Fruit fly (Drosophila melanogaster): ENCODE data around the gene CG32269.

The CG32269 gene

dm6 chr3L:3222643-3223389 lies 14.0 kb upstream of the CG32269 start, which contains the start of the genes RpL28 and eIF1 (continued):
- TF ChIP-seq CG2129 (GFP tag; IDR thresholded peaks at IDR 0.05; ENCODE audit: partially characterized antibody) (peak; percentile 67), ATbp (GFP tag; optimal IDR thresholded peaks at IDR 0.05) (peak; percentile 88), yki (optimal IDR thresholded peaks at IDR 0.05) (no peak), Oli (tag; optimal IDR thresholded peaks at IDR 0.05) (peak; percentile 13), Fer1 (GFP tag; optimal IDR thresholded peaks at IDR 0.05) (peak; percentile 90), Max (GFP tag; optimal IDR thresholded peaks at IDR 0.05) (peak; percentile 94), lov (optimal IDR thresholded peaks at IDR 0.05) (no peak), lov (GFP tag; IDR thresholded peaks at IDR 0.05) (peak; percentile 95), hbn (GFP tag; IDR thresholded peaks at IDR 0.05; ENCODE audit: partially characterized antibody) (peak; percentile 64), CG7786 (GFP tag; optimal IDR thresholded peaks at IDR 0.05) (peak; percentile 84), run (tag; optimal IDR thresholded peaks at IDR 0.05) (peak; percentile 54), sna (GFP tag; IDR thresholded peaks at IDR 0.05; ENCODE audit: partially characterized antibody) (peak; percentile 73), CG2678 (tag; optimal IDR thresholded peaks at IDR 0.05) (peak; percentile 83), sqz (GFP tag; optimal IDR thresholded peaks at IDR 0.05) (peak; percentile 86), CG15601 (tag; optimal IDR thresholded peaks at IDR 0.05) (peak; percentile 84), CG14441 (GFP tag; IDR thresholded peaks at IDR 0.05) (peak; percentile 87), tx (GFP tag; optimal IDR thresholded peaks at IDR 0.05) (peak; percentile 69), bsh (GFP tag; optimal IDR thresholded peaks at IDR 0.05) (peak; percentile 32 to 79), kay (GFP tag; optimal IDR thresholded peaks at IDR 0.05) (peak; percentile 61), Scr (GFP tag; IDR thresholded peaks at IDR 0.05; ENCODE audit: partially characterized antibody) (peak; percentile 88), CG9797 (GFP tag; optimal IDR thresholded peaks at IDR 0.05) (peak; percentile 71), gfzf (GFP tag; optimal IDR thresholded peaks at IDR 0.05) (peak; percentile 31), NC2α (GFP tag; optimal IDR thresholded peaks at IDR 0.05) (peak; percentile 83), zen (tag; optimal IDR thresholded peaks at IDR 0.05) (peak; percentile 88), CG17385 (GFP tag; optimal IDR thresholded peaks at IDR 0.05) (peak; percentile 91), unpg (GFP tag; optimal IDR thresholded peaks at IDR 0.05) (peak; percentile 78), CG15479 (GFP tag; optimal IDR thresholded peaks at IDR 0.05) (peak; percentile 49), dysf (GFP tag; IDR thresholded peaks at IDR 0.05) (peak; percentile 84; the same call in 2 of the 3 replicates), TFAM (GFP tag; optimal IDR thresholded peaks at IDR 0.05) (peak; percentile 83), eve (GFP tag; optimal IDR thresholded peaks at IDR 0.05) (no peak), peb (GFP tag; IDR thresholded peaks at IDR 0.05) (peak; percentile 52; the same call in 1 of the 2 replicates), al (GFP tag; IDR thresholded peaks at IDR 0.05) (peak; percentile 67), CG6765 (GFP tag; optimal IDR thresholded peaks at IDR 0.05) (peak; percentile 95), dmrt99B (tag; optimal IDR thresholded peaks at IDR 0.05) (no peak), CG2712 (tag; optimal IDR thresholded peaks at IDR 0.05) (peak; percentile 86), luna (GFP tag; optimal IDR thresholded peaks at IDR 0.05) (peak; percentile 92), maf-S (GFP tag; optimal IDR thresholded peaks at IDR 0.05) (peak; percentile 87), ken (GFP tag; IDR thresholded peaks at IDR 0.05) (peak; percentile 89), dmrt11E (tag; optimal IDR thresholded peaks at IDR 0.05) (peak; percentile 87), CG11456 (GFP tag; IDR thresholded peaks at IDR 0.05) (peak; percentile 95), CG13775 (GFP tag; optimal IDR thresholded peaks at IDR 0.05) (peak; percentile 98), CG32772 (GFP tag; IDR thresholded peaks at IDR 0.05) (peak; percentile 82), klu (GFP tag; IDR thresholded peaks at IDR 0.05) (peak; percentile 81), kah (GFP tag; optimal IDR thresholded peaks at IDR 0.05) (peak; percentile 88), pum (GFP tag; optimal IDR thresholded peaks at IDR 0.05) (peak; percentile 85), fd96Cb (tag; optimal IDR thresholded peaks at IDR 0.05) (peak; percentile 74), Hey (tag; optimal IDR thresholded peaks at IDR 0.05) (peak; percentile 91), CG8478 (optimal IDR thresholded peaks at IDR 0.05) (no peak), Sox102F (GFP tag; optimal IDR thresholded peaks at IDR 0.05) (no peak)
